Fruit fly (Drosophila melanogaster): Measurements from ENCODE around the gene Nemp.

DNA sequence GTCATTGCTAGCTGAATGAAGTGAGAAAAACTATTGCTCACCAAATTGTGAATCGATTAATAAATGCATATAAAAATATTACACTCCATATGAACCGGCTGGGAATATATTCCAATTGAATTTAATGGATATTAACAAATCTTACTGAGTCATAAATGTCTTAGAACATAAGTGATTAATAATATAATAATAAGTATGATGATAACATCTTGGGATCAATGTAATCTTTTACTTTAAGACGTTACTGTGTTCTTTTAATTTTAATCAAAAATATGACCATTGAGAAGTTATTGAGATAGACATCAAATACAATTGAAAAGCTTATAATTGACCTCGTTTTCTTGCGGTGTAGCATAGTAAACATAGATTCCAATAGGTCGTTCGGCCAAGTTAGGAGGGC is 37.5 kb upstream of the Nemp start:
- TF ChIP-seq CG6854 (GFP tag; optimal IDR thresholded peaks at IDR 0.05), result no peak
- TF ChIP-seq topi (GFP tag; optimal IDR thresholded peaks at IDR 0.05), result no peak
- no peak for TF ChIP-seq ss (GFP tag; optimal IDR thresholded peaks at IDR 0.05)
- no peak for TF ChIP-seq CG3032 (tag; optimal IDR thresholded peaks at IDR 0.05)
- TF ChIP-seq fd59A (GFP tag; optimal IDR thresholded peaks at IDR 0.05), result no peak
- peak; percentile 42 for TF ChIP-seq fkh (GFP tag; optimal IDR thresholded peaks at IDR 0.05)
